Fruit fly (Drosophila melanogaster) whole organism, embryonic: ENCODE measurements around the gene Pp1-13C.

Experiments
- Bgb ChIP-seq: fragments of 200-800 bp; sonication (Bioruptor generic); IDR thresholded peaks from 2 replicates; pipeline ENCODE4 v1.3.6; 2022; ENCODE audit warnings: missing biosample characterization, missing genetic modification characterization; ENCODE audit not compliant: partially characterized antibody
- C15 ChIP-seq: fragments of 200-800 bp; sonication (Bioruptor generic); IDR thresholded peaks from 3 replicates; pipeline ENCODE4 v1.3.6; 2022; ENCODE audit warnings: missing biosample characterization, missing genetic modification characterization
- CG10274 ChIP-seq: fragments of 200-800 bp; sonication (Bioruptor generic); optimal IDR thresholded peaks from 3 replicates; lab custom pipeline; 2017; ENCODE audit warnings: missing biosample characterization, mild to moderate bottlenecking, missing genetic modification characterization
- CG10431 ChIP-seq: fragments of 200-800 bp; sonication (Bioruptor generic); optimal IDR thresholded peaks from 3 replicates; lab custom pipeline; 2018; ENCODE audit warnings: missing biosample characterization, mild to moderate bottlenecking, missing genetic modification characterization
- CG11085 ChIP-seq: fragments of 200-800 bp; sonication (Bioruptor generic); IDR thresholded peaks from 2 replicates; pipeline ENCODE4 v1.3.6; 2022; ENCODE audit warnings: missing biosample characterization, missing genetic modification characterization
- CG11560 ChIP-seq: fragments of 200-800 bp; sonication (Bioruptor generic); IDR thresholded peaks from 3 replicates; pipeline ENCODE4 v1.3.6; 2022; ENCODE audit warnings: missing biosample characterization, missing genetic modification characterization
- CG11695 ChIP-seq: fragments of 200-800 bp; sonication (Bioruptor generic); IDR thresholded peaks from 3 replicates; pipeline ENCODE4 v1.3.6; 2022; ENCODE audit warnings: missing biosample characterization, missing genetic modification characterization
- CG13296 ChIP-seq: fragments of 200-800 bp; sonication (Bioruptor generic); optimal IDR thresholded peaks from 3 replicates; lab custom pipeline; 2018; ENCODE audit warnings: missing biosample characterization, mild to moderate bottlenecking, missing genetic modification characterization
- CG15514 ChIP-seq: fragments of 200-800 bp; sonication (Bioruptor generic); optimal IDR thresholded peaks from 3 replicates; lab custom pipeline; 2017; ENCODE audit warnings: missing biosample characterization, missing genetic modification characterization, mild to moderate bottlenecking, moderate library complexity, missing genetic modification reagents
- CG18599 ChIP-seq: fragments of 200-800 bp; sonication (Bioruptor generic); optimal IDR thresholded peaks from 3 replicates; lab custom pipeline; 2017; ENCODE audit warnings: missing biosample characterization, missing genetic modification characterization, mild to moderate bottlenecking, moderate library complexity, missing genetic modification reagents
- CG2678 ChIP-seq: fragments of 200-800 bp; sonication (Bioruptor generic); optimal IDR thresholded peaks from 3 replicates; lab custom pipeline; 2019; ENCODE audit warnings: missing biosample characterization, mild to moderate bottlenecking, missing genetic modification characterization, moderate library complexity
- CG3065 ChIP-seq: fragments of 200-800 bp; sonication (Bioruptor generic); optimal IDR thresholded peaks from 2 replicates; lab custom pipeline; 2016; ENCODE audit warnings: missing biosample characterization, missing genetic modification characterization
- CG34376 ChIP-seq: fragments of 200-800 bp; sonication (Bioruptor generic); optimal IDR thresholded peaks from 2 replicates; lab custom pipeline; 2018; ENCODE audit warnings: missing biosample characterization, mild to moderate bottlenecking, missing genetic modification characterization
- CG3838 ChIP-seq: fragments of 200-800 bp; sonication (Bioruptor generic); optimal IDR thresholded peaks from 3 replicates; lab custom pipeline; 2016; ENCODE audit warnings: missing biosample characterization, missing genetic modification characterization
- CG4360 ChIP-seq: fragments of 200-800 bp; sonication (Bioruptor generic); IDR thresholded peaks from 2 replicates; pipeline ENCODE4 v1.3.6; 2022; ENCODE audit warnings: missing biosample characterization, missing genetic modification characterization
- E2f1 ChIP-seq: fragments of 200-800 bp; sonication (Bioruptor generic); IDR thresholded peaks from 2 replicates; pipeline ENCODE4 v1.3.6; 2022; ENCODE audit warnings: missing biosample characterization, missing genetic modification characterization
- GATAe ChIP-seq: fragments of 200-800 bp; sonication (Bioruptor generic); conservative IDR thresholded peaks from 2 replicates; pipeline ENCODE4 v1.3.6; 2022; ENCODE audit warnings: missing biosample characterization, missing genetic modification characterization
- Hand ChIP-seq: fragments of 200-800 bp; sonication (Bioruptor generic); optimal IDR thresholded peaks from 2 replicates; lab custom pipeline; 2017; ENCODE audit warnings: mild to moderate bottlenecking, missing biosample characterization, missing genetic modification reagents, missing genetic modification characterization
- Jarid2 ChIP-seq: fragments of 200-800 bp; sonication (Bioruptor generic); optimal IDR thresholded peaks from 3 replicates; lab custom pipeline; 2017; ENCODE audit warnings: mild to moderate bottlenecking, missing biosample characterization, missing genetic modification reagents, missing genetic modification characterization
- Max ChIP-seq: fragments of 200-800 bp; sonication (Bioruptor generic); optimal IDR thresholded peaks from 2 replicates; lab custom pipeline; 2016; ENCODE audit warnings: missing biosample characterization, mild to moderate bottlenecking, missing genetic modification characterization
- NC2β ChIP-seq: fragments of 200-800 bp; sonication (Bioruptor generic); optimal IDR thresholded peaks from 2 replicates; lab custom pipeline; 2016; ENCODE audit warnings: missing biosample characterization, missing genetic modification characterization
- NFAT ChIP-seq: fragments of 200-800 bp; sonication (Bioruptor generic); IDR thresholded peaks from 2 replicates; pipeline ENCODE4 v1.3.6; 2022; ENCODE audit warnings: missing biosample characterization, missing genetic modification characterization
- Pdp1 ChIP-seq, 2 experiments: fragments of 200-800 bp; sonication (Bioruptor generic); optimal IDR thresholded peaks; 3 replicates each; lab custom pipeline; 2016; ENCODE audit warnings: missing biosample characterization in 2 of 2, missing genetic modification characterization in 2 of 2, mild to moderate bottlenecking in 1 of 2, moderate library complexity in 1 of 2
- Vsx1 ChIP-seq: fragments of 200-800 bp; sonication (Bioruptor generic); optimal IDR thresholded peaks from 2 replicates; lab custom pipeline; 2017; ENCODE audit warnings: missing biosample characterization, mild to moderate bottlenecking, missing genetic modification characterization, missing genetic modification reagents
- cas ChIP-seq: fragments of 200-800 bp; sonication (Bioruptor generic); IDR thresholded peaks from 2 replicates; pipeline ENCODE4 v1.3.6; 2022; ENCODE audit warnings: missing biosample characterization, missing genetic modification characterization
- crol ChIP-seq: fragments of 200-800 bp; sonication (Bioruptor generic); IDR thresholded peaks from 2 replicates; pipeline ENCODE4 v1.3.6; 2022; ENCODE audit warnings: missing biosample characterization, missing genetic modification characterization
- dimm ChIP-seq: fragments of 200-800 bp; sonication (Bioruptor generic); IDR thresholded peaks from 2 replicates; pipeline ENCODE4 v1.3.6; 2022; ENCODE audit warnings: missing biosample characterization, missing genetic modification characterization
- exex ChIP-seq: fragments of 200-800 bp; sonication (Bioruptor generic); optimal IDR thresholded peaks from 4 replicates; lab custom pipeline; 2018; ENCODE audit warnings: missing biosample characterization, mild to moderate bottlenecking, missing genetic modification characterization, moderate library complexity
- fd96Cb ChIP-seq: fragments of 200-800 bp; sonication (Bioruptor generic); optimal IDR thresholded peaks from 2 replicates; lab custom pipeline; 2018; ENCODE audit warnings: missing biosample characterization, mild to moderate bottlenecking, missing genetic modification characterization, moderate library complexity
- grau ChIP-seq: fragments of 200-800 bp; optimal IDR thresholded peaks from 3 replicates; lab custom pipeline; 2019; ENCODE audit warnings: missing biosample characterization, mild to moderate bottlenecking, missing genetic modification characterization, moderate library complexity
- kni ChIP-seq: fragments of 200-800 bp; sonication (Bioruptor generic); optimal IDR thresholded peaks from 3 replicates; lab custom pipeline; 2017; ENCODE audit warnings: mild to moderate bottlenecking, missing biosample characterization, missing genetic modification reagents, missing genetic modification characterization
- mirr ChIP-seq: fragments of 200-800 bp; sonication (Bioruptor generic); optimal IDR thresholded peaks from 3 replicates; lab custom pipeline; 2018; ENCODE audit warnings: missing biosample characterization, mild to moderate bottlenecking, missing genetic modification characterization
- mld ChIP-seq: fragments of 200-800 bp; sonication (Bioruptor generic); IDR thresholded peaks from 3 replicates; pipeline ENCODE4 v1.3.6; 2022; ENCODE audit warnings: missing biosample characterization, missing genetic modification characterization; ENCODE audit not compliant: partially characterized antibody
- pnt ChIP-seq: fragments of 200-800 bp; sonication (Bioruptor generic); optimal IDR thresholded peaks from 3 replicates; lab custom pipeline; 2016; ENCODE audit warnings: missing biosample characterization, missing genetic modification characterization
- row ChIP-seq: fragments of 200-800 bp; sonication (Bioruptor generic); IDR thresholded peaks from 3 replicates; pipeline ENCODE4 v1.3.6; 2022; ENCODE audit warnings: missing biosample characterization, missing genetic modification characterization
- sc ChIP-seq, 3 experiments: fragments of >200 bp in 2 of 3; fragments of 200-800 bp in 1 of 3; sonication (Bioruptor generic) in 1 of 3; optimal IDR thresholded peaks; 2 replicates in 2 of 3; 3 replicates in 1 of 3; lab custom pipeline; 2017; ENCODE audit warnings: mild to moderate bottlenecking in 1 of 3, missing biosample characterization in 1 of 3, missing genetic modification characterization in 1 of 3, missing genetic modification reagents in 1 of 3
- sens ChIP-seq: fragments of 200-800 bp; sonication (Bioruptor generic); peaks from one replicate; lab custom pipeline; 2016; ENCODE audit warnings: missing biosample characterization, missing genetic modification characterization
- sug ChIP-seq: fragments of 200-800 bp; optimal IDR thresholded peaks from 2 replicates; lab custom pipeline; 2019; ENCODE audit warnings: missing biosample characterization, mild to moderate bottlenecking, missing genetic modification characterization, moderate library complexity
- toy ChIP-seq: fragments of 200-800 bp; sonication (Bioruptor generic); IDR thresholded peaks from 2 replicates; pipeline ENCODE4 v1.3.6; 2022; ENCODE audit warnings: missing biosample characterization, missing genetic modification characterization
- unpg ChIP-seq: fragments of 200-800 bp; sonication (Bioruptor generic); optimal IDR thresholded peaks from 3 replicates; lab custom pipeline; 2018; ENCODE audit warnings: missing biosample characterization, mild to moderate bottlenecking, missing genetic modification characterization, moderate library complexity
- yki ChIP-seq: fragments of >200 bp; optimal IDR thresholded peaks from 3 replicates; lab custom pipeline; 2018
- z ChIP-seq: fragments of 200-800 bp; sonication (Bioruptor generic); IDR thresholded peaks from 3 replicates; pipeline ENCODE4 v1.3.6; 2022; ENCODE audit warnings: missing biosample characterization, missing genetic modification characterization

Gene Pp1-13C

DNA sequence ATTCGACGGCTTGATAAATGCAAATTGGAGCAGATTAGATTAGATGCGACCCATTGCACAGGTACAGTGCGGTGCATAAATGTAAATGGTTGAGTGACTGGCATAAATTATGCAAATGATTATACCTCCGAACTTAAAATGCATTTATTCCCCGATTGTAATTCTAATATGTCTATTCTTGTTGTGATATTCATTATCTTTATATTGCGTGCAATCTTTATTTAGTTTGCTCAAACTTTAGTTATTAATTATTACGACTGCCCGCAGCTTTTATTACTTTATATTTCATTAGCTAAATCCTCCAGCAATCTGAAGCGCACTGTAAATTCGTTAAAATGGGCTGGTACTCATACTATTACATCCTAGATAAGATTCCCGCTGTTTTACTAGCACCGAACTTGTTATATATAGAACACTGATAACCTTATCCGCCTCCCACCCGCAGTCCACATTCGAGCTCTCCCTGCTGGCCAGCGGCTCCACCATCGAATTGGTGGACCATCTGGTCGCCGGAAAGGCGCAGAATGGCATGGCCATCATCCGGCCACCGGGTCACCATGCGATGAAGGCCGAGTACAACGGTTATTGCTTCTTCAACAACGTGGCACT is 24.9 kb downstream of the Pp1-13C start:
- TF ChIP-seq sens (GFP tag; lab: Kevin White, UChicago): peak; percentile 52
- TF ChIP-seq exex: peak; percentile 73
- peak; percentile 67; the same call in 2 of the 3 replicates for TF ChIP-seq CG11695 (GFP tag; lab: Robert Waterston, UW)
- TF ChIP-seq CG15514 (GFP tag; lab: Kevin White, UChicago): peak; percentile 20
- TF ChIP-seq sc (optimal IDR thresholded peaks at IDR 0.05; lab: Kevin White, UChicago): no peak
- no peak for TF ChIP-seq sc (GFP tag; optimal IDR thresholded peaks at IDR 0.05; lab: Kevin White, UChicago)
- no peak for TF ChIP-seq CG11560 (tag; lab: Robert Waterston, UW)
- peak; percentile 39 for TF ChIP-seq CG34376 (GFP tag; lab: Kevin White, UChicago)
- no peak for TF ChIP-seq E2f1 (GFP tag; lab: Robert Waterston, UW)
- no peak for TF ChIP-seq CG11085 (GFP tag; lab: Robert Waterston, UW)
- no peak for TF ChIP-seq CG10431 (GFP tag; lab: Kevin White, UChicago)
- no peak for TF ChIP-seq z (GFP tag; lab: Robert Waterston, UW)
- peak; percentile 10 for TF ChIP-seq CG18599
- no peak for TF ChIP-seq C15 (GFP tag; lab: Robert Waterston, UW)
- TF ChIP-seq sug (tag; lab: Kevin White, UChicago): peak; percentile 44
- 0 out of 2 replicates have a peak, but pooled peaks have one; percentile 14 for TF ChIP-seq crol (GFP tag; lab: Robert Waterston, UW)
- TF ChIP-seq mld (GFP tag; lab: Robert Waterston, UW): no peak
- peak; percentile 25 for TF ChIP-seq CG13296 (GFP tag; lab: Kevin White, UChicago)
- TF ChIP-seq fd96Cb (tag; lab: Kevin White, UChicago): no peak
- TF ChIP-seq yki: no peak
- no peak for TF ChIP-seq kni (GFP tag; lab: Kevin White, UChicago)
- TF ChIP-seq cas (GFP tag; lab: Robert Waterston, UW): no peak
- TF ChIP-seq pnt (GFP tag; lab: Kevin White, UChicago): no peak
- no peak for TF ChIP-seq Vsx1
- TF ChIP-seq grau (tag; lab: Kevin White, UChicago): peak; percentile 16
- no peak for TF ChIP-seq CG3838
- TF ChIP-seq row: 0 out of 3 replicates have a peak, but pooled peaks have one; percentile 19
- no peak for TF ChIP-seq CG2678 (tag; lab: Kevin White, UChicago)
- peak; percentile 5 for TF ChIP-seq mirr (GFP tag; lab: Kevin White, UChicago)
- TF ChIP-seq NC2β (GFP tag; lab: Kevin White, UChicago): no peak
- peak in 1 of 2 experiments; percentile 36 for TF ChIP-seq Pdp1 (GFP tag; optimal IDR thresholded peaks at IDR 0.05; lab: Kevin White, UChicago)
- TF ChIP-seq Hand: no peak
- no peak for TF ChIP-seq NFAT (GFP tag; lab: Robert Waterston, UW)
- no peak for TF ChIP-seq Bgb (GFP tag; lab: Robert Waterston, UW)
- TF ChIP-seq CG10274 (GFP tag; lab: Kevin White, UChicago): peak; percentile 12
- 0 out of 2 replicates have a peak, but pooled peaks have one; percentile 12 for TF ChIP-seq GATAe
- no peak for TF ChIP-seq CG4360
- TF ChIP-seq toy (GFP tag; lab: Robert Waterston, UW): no peak
- no peak for TF ChIP-seq CG3065
- TF ChIP-seq dimm (GFP tag; lab: Robert Waterston, UW): no peak
- TF ChIP-seq unpg (GFP tag; lab: Kevin White, UChicago): no peak
- TF ChIP-seq Jarid2: no peak
- TF ChIP-seq Max: no peak
